Fruit fly (Drosophila melanogaster) whole organism, embryonic: ENCODE measurements around the gene CG17028.

Source experiments
- ATbp ChIP-seq: fragments of 200-800 bp; sonication (Bioruptor generic); optimal IDR thresholded peaks from 2 replicates; lab custom pipeline; 2017; ENCODE audit warnings: missing biosample characterization, mild to moderate bottlenecking, missing genetic modification characterization, missing genetic modification reagents
- BEAF-32 ChIP-seq: fragments of 200-800 bp; sonication (Bioruptor generic); optimal IDR thresholded peaks from 3 replicates; lab custom pipeline; 2017; ENCODE audit warnings: missing biosample characterization, missing genetic modification characterization, mild to moderate bottlenecking, moderate library complexity, missing genetic modification reagents
- CG10321 ChIP-seq: fragments of 200-800 bp; sonication (Bioruptor generic); IDR thresholded peaks from 2 replicates; pipeline ENCODE4 v1.3.6; 2022; ENCODE audit warnings: missing biosample characterization, missing genetic modification characterization
- CG10366 ChIP-seq: fragments of 200-800 bp; sonication (Bioruptor generic); IDR thresholded peaks from 2 replicates; pipeline ENCODE4 v1.3.6; 2022; ENCODE audit warnings: missing biosample characterization, missing genetic modification characterization
- CG10654 ChIP-seq: fragments of 200-800 bp; sonication (Bioruptor generic); optimal IDR thresholded peaks from 2 replicates; lab custom pipeline; 2016; ENCODE audit warnings: missing biosample characterization, missing genetic modification characterization
- CG13287 ChIP-seq: fragments of 200-800 bp; sonication (Bioruptor generic); IDR thresholded peaks from 2 replicates; pipeline ENCODE4 v1.3.6; 2022; ENCODE audit warnings: missing biosample characterization, missing genetic modification characterization; ENCODE audit not compliant: partially characterized antibody
- CG13296 ChIP-seq: fragments of 200-800 bp; sonication (Bioruptor generic); optimal IDR thresholded peaks from 3 replicates; lab custom pipeline; 2018; ENCODE audit warnings: missing biosample characterization, mild to moderate bottlenecking, missing genetic modification characterization
- CG14710 ChIP-seq: fragments of 200-800 bp; sonication (Bioruptor generic); optimal IDR thresholded peaks from 3 replicates; lab custom pipeline; 2019; ENCODE audit warnings: missing biosample characterization, mild to moderate bottlenecking, missing genetic modification characterization, moderate library complexity
- CG15514 ChIP-seq: fragments of 200-800 bp; sonication (Bioruptor generic); optimal IDR thresholded peaks from 3 replicates; lab custom pipeline; 2017; ENCODE audit warnings: missing biosample characterization, missing genetic modification characterization, mild to moderate bottlenecking, moderate library complexity, missing genetic modification reagents
- CG17912 ChIP-seq: fragments of 200-800 bp; sonication (Bioruptor generic); optimal IDR thresholded peaks from 2 replicates; lab custom pipeline; 2018; ENCODE audit warnings: missing biosample characterization, mild to moderate bottlenecking, missing genetic modification characterization
- CG18599 ChIP-seq: fragments of 200-800 bp; sonication (Bioruptor generic); optimal IDR thresholded peaks from 3 replicates; lab custom pipeline; 2017; ENCODE audit warnings: missing biosample characterization, missing genetic modification characterization, mild to moderate bottlenecking, moderate library complexity, missing genetic modification reagents
- CG31388 ChIP-seq: fragments of 200-800 bp; sonication (Bioruptor generic); optimal IDR thresholded peaks from 2 replicates; lab custom pipeline; 2016; ENCODE audit warnings: missing biosample characterization, missing genetic modification characterization
- CG33213 ChIP-seq: fragments of 200-800 bp; sonication (Bioruptor generic); optimal IDR thresholded peaks from 3 replicates; lab custom pipeline; 2016; ENCODE audit warnings: missing biosample characterization, missing genetic modification characterization
- CG4854 ChIP-seq: fragments of 200-800 bp; sonication (Bioruptor generic); optimal IDR thresholded peaks from 2 replicates; lab custom pipeline; 2016; ENCODE audit warnings: missing biosample characterization, missing genetic modification characterization, inconsistent platforms
- CG7357 ChIP-seq: fragments of 200-800 bp; sonication (Bioruptor generic); IDR thresholded peaks from 3 replicates; pipeline ENCODE4 v1.3.6; 2022; ENCODE audit warnings: missing biosample characterization, missing genetic modification characterization
- CG7786 ChIP-seq: fragments of 200-800 bp; sonication (Bioruptor generic); optimal IDR thresholded peaks from 2 replicates; lab custom pipeline; 2016; ENCODE audit warnings: missing biosample characterization, missing genetic modification characterization
- CG8765 ChIP-seq: fragments of 200-800 bp; sonication (Bioruptor generic); IDR thresholded peaks from 2 replicates; pipeline ENCODE4 v1.3.6; 2022; ENCODE audit warnings: missing biosample characterization, missing genetic modification characterization
- CG8924 ChIP-seq: fragments of 200-800 bp; optimal IDR thresholded peaks from 3 replicates; lab custom pipeline; 2019; ENCODE audit warnings: missing biosample characterization, mild to moderate bottlenecking, missing genetic modification characterization, moderate library complexity
- CG9817 ChIP-seq: fragments of 200-800 bp; sonication (Bioruptor generic); optimal IDR thresholded peaks from 2 replicates; lab custom pipeline; 2018; ENCODE audit warnings: missing biosample characterization, mild to moderate bottlenecking, missing genetic modification characterization, moderate library complexity
- Dad ChIP-seq: fragments of 200-800 bp; sonication (Bioruptor generic); optimal IDR thresholded peaks from 3 replicates; lab custom pipeline; 2016; ENCODE audit warnings: missing biosample characterization, missing genetic modification characterization
- Dbx ChIP-seq: fragments of 200-800 bp; sonication (Bioruptor generic); IDR thresholded peaks from 3 replicates; pipeline ENCODE4 v1.3.6; 2022; ENCODE audit warnings: missing biosample characterization, missing genetic modification characterization
- Ets97D ChIP-seq: fragments of 200-800 bp; sonication (Bioruptor generic); optimal IDR thresholded peaks from 3 replicates; lab custom pipeline; 2016; ENCODE audit warnings: missing biosample characterization, missing genetic modification characterization
- Fer2 ChIP-seq: fragments of 200-800 bp; sonication (Bioruptor generic); optimal IDR thresholded peaks from 2 replicates; lab custom pipeline; 2018; ENCODE audit warnings: missing biosample characterization, mild to moderate bottlenecking, missing genetic modification characterization, moderate library complexity
- HLH54F ChIP-seq: fragments of 200-800 bp; sonication (Bioruptor generic); optimal IDR thresholded peaks from 3 replicates; lab custom pipeline; 2016; ENCODE audit warnings: missing biosample characterization, missing genetic modification characterization
- HmgZ ChIP-seq: fragments of 200-800 bp; sonication (Bioruptor generic); optimal IDR thresholded peaks from 2 replicates; lab custom pipeline; 2018; ENCODE audit warnings: missing biosample characterization, mild to moderate bottlenecking, missing genetic modification characterization
- Hmr ChIP-seq: fragments of 200-800 bp; sonication (Bioruptor generic); optimal IDR thresholded peaks from 3 replicates; lab custom pipeline; 2017; ENCODE audit warnings: mild to moderate bottlenecking, missing biosample characterization, missing genetic modification reagents, missing genetic modification characterization
- Myb ChIP-seq: fragments of 200-800 bp; sonication (Bioruptor generic); optimal IDR thresholded peaks from 2 replicates; lab custom pipeline; 2016; ENCODE audit warnings: missing biosample characterization, missing genetic modification characterization
- PHDP ChIP-seq: fragments of 200-800 bp; sonication (Bioruptor generic); optimal IDR thresholded peaks from 3 replicates; lab custom pipeline; 2018; ENCODE audit warnings: missing biosample characterization, mild to moderate bottlenecking, missing genetic modification characterization, moderate library complexity
- Ptx1 ChIP-seq: fragments of 200-800 bp; sonication (Bioruptor generic); IDR thresholded peaks from 2 replicates; pipeline ENCODE4 v1.3.6; 2022; ENCODE audit warnings: missing biosample characterization, missing genetic modification characterization
- Trl ChIP-seq, 3 experiments: fragments of >200 bp in 2 of 3; fragments of 200-800 bp in 1 of 3; sonication (Bioruptor generic) in 1 of 3; optimal IDR thresholded peaks; 2 replicates in 1 of 3; 3 replicates in 2 of 3; lab custom pipeline; 2016 to 2017; ENCODE audit warnings: missing biosample characterization in 1 of 3, missing genetic modification characterization in 1 of 3
- Xbp1 ChIP-seq: fragments of 200-800 bp; sonication (Bioruptor generic); optimal IDR thresholded peaks from 3 replicates; lab custom pipeline; 2016; ENCODE audit warnings: missing biosample characterization, mild to moderate bottlenecking, missing genetic modification characterization
- YL-1 ChIP-seq: fragments of 200-800 bp; sonication (Bioruptor generic); optimal IDR thresholded peaks from 3 replicates; lab custom pipeline; 2017; ENCODE audit warnings: missing biosample characterization, mild to moderate bottlenecking, missing genetic modification characterization
- ap ChIP-seq: fragments of 200-800 bp; sonication (Bioruptor generic); IDR thresholded peaks from 2 replicates; pipeline ENCODE4 v1.3.6; 2022; ENCODE audit warnings: missing biosample characterization, missing genetic modification characterization
- chif ChIP-seq, 2 experiments: fragments of 200-800 bp; sonication (Bioruptor generic); optimal IDR thresholded peaks; 3 replicates each; lab custom pipeline; 2016; ENCODE audit warnings: missing biosample characterization in 2 of 2, missing genetic modification characterization in 2 of 2
- ci ChIP-seq: fragments of 200-800 bp; sonication (Bioruptor generic); IDR thresholded peaks from 3 replicates; pipeline ENCODE4 v1.3.6; 2022; ENCODE audit warnings: missing biosample characterization, missing genetic modification characterization
- crp ChIP-seq, 2 experiments: fragments of 200-800 bp; sonication (Bioruptor generic); optimal IDR thresholded peaks; 2 replicates in 1 of 2; 3 replicates in 1 of 2; lab custom pipeline; 2017; ENCODE audit warnings: missing biosample characterization in 2 of 2, missing genetic modification characterization in 2 of 2, mild to moderate bottlenecking in 1 of 2, moderate library complexity in 1 of 2
- dpn ChIP-seq, 2 experiments: fragments of 200-800 bp; sonication (Bioruptor generic); optimal IDR thresholded peaks; 3 replicates each; lab custom pipeline; 2016; ENCODE audit warnings: missing biosample characterization in 2 of 2, missing genetic modification characterization in 2 of 2
- dysf ChIP-seq: fragments of 200-800 bp; sonication (Bioruptor generic); IDR thresholded peaks from 3 replicates; pipeline ENCODE4 v1.3.6; 2022; ENCODE audit warnings: missing biosample characterization, missing genetic modification characterization
- grau ChIP-seq: fragments of 200-800 bp; optimal IDR thresholded peaks from 3 replicates; lab custom pipeline; 2019; ENCODE audit warnings: missing biosample characterization, mild to moderate bottlenecking, missing genetic modification characterization, moderate library complexity
- insv ChIP-seq, 2 experiments: fragments of 200-800 bp; sonication (Bioruptor generic); optimal IDR thresholded peaks; 3 replicates each; lab custom pipeline; 2016 to 2018; ENCODE audit warnings: missing biosample characterization in 2 of 2, missing genetic modification characterization in 2 of 2
- jing ChIP-seq: fragments of 200-800 bp; sonication (Bioruptor generic); optimal IDR thresholded peaks from 2 replicates; lab custom pipeline; 2018; ENCODE audit warnings: missing biosample characterization, mild to moderate bottlenecking, missing genetic modification characterization
- kni ChIP-seq: fragments of 200-800 bp; sonication (Bioruptor generic); optimal IDR thresholded peaks from 3 replicates; lab custom pipeline; 2017; ENCODE audit warnings: mild to moderate bottlenecking, missing biosample characterization, missing genetic modification reagents, missing genetic modification characterization
- pum ChIP-seq: fragments of 200-800 bp; sonication (Bioruptor generic); optimal IDR thresholded peaks from 2 replicates; lab custom pipeline; 2016; ENCODE audit warnings: missing biosample characterization, missing genetic modification characterization
- so ChIP-seq: fragments of 200-800 bp; sonication (Bioruptor generic); IDR thresholded peaks from 3 replicates; pipeline ENCODE4 v1.3.6; 2022; ENCODE audit warnings: missing biosample characterization, missing genetic modification characterization
- sob ChIP-seq: fragments of 200-800 bp; sonication (Bioruptor generic); IDR thresholded peaks from 2 replicates; pipeline ENCODE4 v1.3.6; 2022; ENCODE audit warnings: missing biosample characterization, missing genetic modification characterization
- ssp ChIP-seq: fragments of 200-800 bp; sonication (Bioruptor generic); IDR thresholded peaks from 2 replicates; pipeline ENCODE4 v1.3.6; 2022; ENCODE audit warnings: missing biosample characterization, missing genetic modification characterization
- tna ChIP-seq: fragments of 200-800 bp; sonication (Bioruptor generic); IDR thresholded peaks from 2 replicates; pipeline ENCODE4 v1.3.6; 2022; ENCODE audit warnings: missing biosample characterization, missing genetic modification characterization; ENCODE audit not compliant: partially characterized antibody
- zfh1 ChIP-seq: fragments of 200-800 bp; sonication (Bioruptor generic); IDR thresholded peaks from 3 replicates; pipeline ENCODE4 v1.3.6; 2022; ENCODE audit warnings: missing biosample characterization, missing genetic modification characterization

CG17028 gene

DNA sequence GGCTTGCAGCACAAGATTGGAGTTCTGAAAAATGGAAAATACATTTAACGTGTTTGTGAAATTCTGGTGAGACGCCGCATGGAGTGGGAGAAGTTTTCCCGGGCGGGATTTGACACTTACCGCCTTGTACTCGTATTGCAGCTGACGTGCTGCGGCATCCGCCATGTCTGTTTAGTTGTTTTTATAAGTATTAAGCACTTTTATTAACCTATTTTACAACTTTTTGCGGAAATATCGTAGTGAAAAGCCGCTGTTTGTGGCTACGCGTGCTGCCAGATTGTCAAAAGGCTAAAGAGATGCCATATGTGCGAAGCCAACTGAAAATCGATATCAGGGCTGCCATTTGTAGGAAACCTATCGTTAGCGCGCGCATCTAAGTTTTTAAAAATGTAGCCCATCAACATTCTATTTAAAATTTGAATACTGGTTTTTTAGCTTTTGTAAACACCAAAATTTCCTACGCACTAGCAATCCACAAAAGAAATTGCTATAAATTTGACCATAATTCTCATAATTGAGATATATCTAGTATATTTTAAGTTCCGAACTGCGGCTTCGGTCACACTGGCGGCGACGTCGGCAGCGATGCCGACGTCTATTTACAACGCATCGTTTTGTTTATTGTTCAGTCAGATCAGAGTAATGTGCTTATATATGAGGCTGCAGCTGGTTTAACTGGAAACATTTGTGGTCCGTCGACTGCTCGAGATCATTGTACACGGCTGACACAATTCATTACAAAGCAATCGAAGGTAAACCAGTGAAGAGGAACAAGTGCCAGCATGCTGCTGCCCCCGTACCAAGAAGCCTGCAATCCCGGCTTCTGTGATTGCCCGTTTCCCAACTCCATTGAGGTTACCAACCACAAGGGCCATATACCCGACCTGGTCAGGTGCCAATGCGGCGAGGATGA lies 10.5 kb upstream of the CG17028 start, which contains the start of the genes Brr2 and CG10516 (continued):
- TF ChIP-seq CG13296 (no peak), PHDP (tag; lab: Kevin White, UChicago) (no peak), pum (peak; percentile 11), ap (GFP tag; lab: Robert Waterston, UW) (peak; percentile 5; the same call in 1 of the 2 replicates), Dbx (GFP tag; lab: Robert Waterston, UW) (peak; percentile 36; the same call in 1 of the 3 replicates), CG7357 (GFP tag; lab: Robert Waterston, UW) (no peak), CG14710 (peak; percentile 78), YL-1 (GFP tag; lab: Kevin White, UChicago) (peak; percentile 87), CG7786 (peak; percentile 7), crp (GFP tag; optimal IDR thresholded peaks at IDR 0.05; lab: Kevin White, UChicago) (peak in 1 of 2 experiments; percentile 17), CG15514 (peak; percentile 70), grau (tag; lab: Kevin White, UChicago) (no peak), CG10654 (peak; percentile 17), CG10366 (GFP tag; lab: Robert Waterston, UW) (no peak), ssp (GFP tag; lab: Robert Waterston, UW) (no peak), tna (0 out of 2 replicates have a peak, but pooled peaks have one; percentile 13), chif (GFP tag; optimal IDR thresholded peaks at IDR 0.05; lab: Kevin White, UChicago) (no peak), dysf (GFP tag; lab: Robert Waterston, UW) (no peak), HmgZ (tag; lab: Kevin White, UChicago) (peak; percentile 50), dpn (GFP tag; optimal IDR thresholded peaks at IDR 0.05; lab: Kevin White, UChicago) (peak in 1 of 2 experiments; percentile 22), Fer2 (no peak), CG33213 (peak; percentile 43), CG17912 (GFP tag; lab: Kevin White, UChicago) (no peak), CG10321 (GFP tag; lab: Robert Waterston, UW) (no peak), so (no peak), ci (GFP tag; lab: Robert Waterston, UW) (no peak), insv (GFP tag; optimal IDR thresholded peaks at IDR 0.05; lab: Kevin White, UChicago) (peak in 1 of 2 experiments; percentile 25), HLH54F (GFP tag; lab: Kevin White, UChicago) (peak; percentile 37), Myb (peak; percentile 41), jing (GFP tag; lab: Kevin White, UChicago) (no peak), Xbp1 (peak; percentile 43), Ptx1 (GFP tag; lab: Robert Waterston, UW) (no peak), CG8924 (tag; lab: Kevin White, UChicago) (peak; percentile 23), CG4854 (GFP tag; lab: Kevin White, UChicago) (no peak), Ets97D (GFP tag; lab: Kevin White, UChicago) (peak; percentile 66), sob (GFP tag; lab: Robert Waterston, UW) (no peak), Trl (optimal IDR thresholded peaks at IDR 0.05; lab: Kevin White, UChicago) (no peak), Trl (GFP tag; optimal IDR thresholded peaks at IDR 0.05; lab: Kevin White, UChicago) (no peak), CG31388 (no peak), BEAF-32 (GFP tag; lab: Kevin White, UChicago) (peak; percentile 68), CG13287 (peak; percentile 62), CG9817 (tag; lab: Kevin White, UChicago) (peak; percentile 31), zfh1 (GFP tag; lab: Robert Waterston, UW) (no peak), CG8765 (no peak), Hmr (no peak), Dad (GFP tag; lab: Kevin White, UChicago) (no peak), kni (GFP tag; lab: Kevin White, UChicago) (peak; percentile 75), ATbp (GFP tag; lab: Kevin White, UChicago) (no peak), CG18599 (GFP tag; lab: Kevin White, UChicago) (no peak)
